Worm (Caenorhabditis elegans): Measurements from ENCODE around the gene F41B4.2.

ce11 chrX:6782857-6783256, 52.2 kb downstream of the F41B4.2 start, which contains the start of gene idpp-6:
- TF ChIP-seq ceh-20 (GFP tag; IDR thresholded peaks at IDR 0.05) (no peak), unc-62 (GFP tag; optimal IDR thresholded peaks at IDR 0.05 in 1 of 2) (no peak), unc-62 (tag; optimal IDR thresholded peaks at IDR 0.05) (no peak), F44E2.7 (GFP tag; IDR thresholded peaks at IDR 0.05) (no peak), mep-1 (tag; optimal IDR thresholded peaks at IDR 0.05) (no peak), pqm-1 (tag; optimal IDR thresholded peaks at IDR 0.05) (no peak), lsy-2 (tag; optimal IDR thresholded peaks at IDR 0.05) (no peak), nhr-237 (tag; optimal IDR thresholded peaks at IDR 0.05) (no peak), fos-1 (tag; optimal IDR thresholded peaks at IDR 0.05) (no peak), fkh-10 (GFP tag; optimal IDR thresholded peaks at IDR 0.05) (no peak), gei-8 (GFP tag; optimal IDR thresholded peaks at IDR 0.05) (no peak), ama-1 (optimal IDR thresholded peaks at IDR 0.05) (no peak), lin-15B (tag; optimal IDR thresholded peaks at IDR 0.05) (no peak)

Data from whole organism, L4 larva.